Worm (Caenorhabditis elegans) whole organism, L2 larva: ENCODE data around the gene C46C2.7.

Experiments used
- C34F6.9 ChIP-seq: fragments of 150-350 bp; optimal IDR thresholded peaks from 2 replicates; lab custom pipeline; 2014; ENCODE audit warnings: missing biosample characterization, missing genetic modification characterization
- F13H6.1 ChIP-seq: sonication (generic microtip); optimal IDR thresholded peaks from 2 replicates; lab custom pipeline; 2016; ENCODE audit warnings: missing genetic modification characterization, missing compliant biosample characterization
- ceh-82 ChIP-seq: fragments of 150-350 bp; optimal IDR thresholded peaks from 2 replicates; lab custom pipeline; 2014; ENCODE audit warnings: missing biosample characterization, missing genetic modification characterization
- egl-27 ChIP-seq: sonication (generic microtip); optimal IDR thresholded peaks from 3 replicates; lab custom pipeline; 2017; ENCODE audit warnings: missing biosample characterization, missing genetic modification reagents, missing genetic modification characterization
- lin-11 ChIP-seq: fragments of 150-350 bp; sonication (generic microtip); optimal IDR thresholded peaks from 2 replicates; lab custom pipeline; 2014; ENCODE audit warnings: missing biosample characterization, missing genetic modification characterization, inconsistent platforms, mixed read lengths
- lin-13 ChIP-seq: fragments of 150-350 bp; optimal IDR thresholded peaks from 2 replicates; lab custom pipeline; 2014; ENCODE audit warnings: missing biosample characterization, missing genetic modification reagents, missing genetic modification characterization
- lin-39 ChIP-seq: fragments of 150-350 bp; optimal IDR thresholded peaks from 2 replicates; lab custom pipeline; 2014; ENCODE audit warnings: missing biosample characterization, missing genetic modification reagents, missing genetic modification characterization
- nhr-10 ChIP-seq: sonication (generic microtip); optimal IDR thresholded peaks from 2 replicates; lab custom pipeline; 2017; ENCODE audit warnings: missing biosample characterization, missing genetic modification characterization
- nhr-237 ChIP-seq: fragments of 150-350 bp; optimal IDR thresholded peaks from 2 replicates; lab custom pipeline; 2014; ENCODE audit warnings: missing biosample characterization, missing genetic modification characterization
- skn-1 ChIP-seq: sonication (generic microtip); optimal IDR thresholded peaks from 2 replicates; lab custom pipeline; 2017; ENCODE audit warnings: missing biosample characterization, missing genetic modification characterization
- snpc-4 ChIP-seq: fragments of 150-350 bp; optimal IDR thresholded peaks from 2 replicates; lab custom pipeline; 2014; ENCODE audit warnings: missing biosample characterization, missing genetic modification characterization
- unc-62 ChIP-seq: fragments of 150-350 bp; optimal IDR thresholded peaks from 2 replicates; lab custom pipeline; 2014; ENCODE audit warnings: missing biosample characterization, missing genetic modification reagents, missing genetic modification characterization

ce11 chrIV:9216956-9217355 lies 22.3 kb downstream of the C46C2.7 start:
- no peak for TF ChIP-seq egl-27 (tag; lab: Kevin White, UChicago)
- TF ChIP-seq C34F6.9 (tag; lab: Kevin White, UChicago) = no peak
- no peak for TF ChIP-seq snpc-4
- no peak for TF ChIP-seq F13H6.1 (tag; lab: Kevin White, UChicago)
- TF ChIP-seq ceh-82 = no peak
- no peak for TF ChIP-seq unc-62
- TF ChIP-seq lin-11 (tag; lab: Kevin White, UChicago) = no peak
- no peak for TF ChIP-seq lin-13 (GFP tag; lab: Kevin White, UChicago)
- TF ChIP-seq nhr-237 (tag; lab: Kevin White, UChicago) = no peak
- TF ChIP-seq nhr-10 (tag; lab: Kevin White, UChicago) = no peak
- no peak for TF ChIP-seq lin-39
- TF ChIP-seq skn-1 (tag; lab: Kevin White, UChicago) = no peak
